Fruit fly (Drosophila melanogaster): ENCODE data around the gene Prtl99C.
A peak's percentile ranks its signal among the peaks of the same experiment; 100 is the strongest.

DNA sequence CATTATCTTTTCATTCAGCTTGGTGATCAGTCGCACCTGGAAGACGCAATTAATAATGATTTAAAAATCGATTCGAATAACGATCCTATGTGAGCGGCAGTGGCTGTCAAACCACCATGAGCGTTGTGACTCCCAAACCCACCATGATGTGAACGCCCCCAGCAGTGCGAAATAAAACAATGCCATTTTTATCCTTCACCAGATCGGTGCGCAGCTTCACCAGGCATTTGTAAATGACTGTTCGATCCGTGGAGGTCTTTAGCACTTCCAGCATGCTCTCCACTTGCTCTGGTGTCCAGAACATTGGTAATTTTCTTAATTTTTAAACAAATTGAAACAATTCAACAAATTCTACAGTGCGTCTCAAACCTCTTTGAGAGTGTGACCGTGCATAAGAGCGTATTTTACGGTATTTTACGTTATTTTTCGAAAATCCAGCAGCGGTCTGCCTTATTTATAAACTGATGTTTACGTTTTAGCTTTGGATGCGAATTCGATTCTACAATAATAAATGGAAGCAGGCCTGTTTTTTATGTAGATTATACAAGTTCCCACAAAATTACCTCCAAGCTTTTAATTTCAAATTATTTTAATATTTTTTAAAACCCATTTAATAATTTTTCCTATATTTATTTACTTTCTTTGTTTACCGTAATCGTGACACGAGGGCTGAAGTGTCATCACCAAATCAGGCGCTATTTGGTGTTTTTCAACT lies 36.6 kb upstream of the Prtl99C start, which contains the start of the genes Rnb and Drice:
- no peak for TF ChIP-seq D1 (tag; optimal IDR thresholded peaks at IDR 0.05)
- TF ChIP-seq Snoo (tag; optimal IDR thresholded peaks at IDR 0.05), result peak; percentile 3
- no peak for TF ChIP-seq Pif1A (GFP tag; optimal IDR thresholded peaks at IDR 0.05)
- no peak for TF ChIP-seq Pif1B (GFP tag; optimal IDR thresholded peaks at IDR 0.05)
- peak; percentile 98 for TF ChIP-seq EcR (GFP tag; optimal IDR thresholded peaks at IDR 0.05)
- no peak for TF ChIP-seq rn (GFP tag; IDR thresholded peaks at IDR 0.05)
- TF ChIP-seq CG15710 (tag; optimal IDR thresholded peaks at IDR 0.05), result peak; percentile 33
- TF ChIP-seq fd96Ca (GFP tag; IDR thresholded peaks at IDR 0.05), result peak; percentile 26; the same call in 1 of the 3 replicates
- TF ChIP-seq gl (tag; optimal IDR thresholded peaks at IDR 0.05), result no peak
- TF ChIP-seq CG8159 (tag; optimal IDR thresholded peaks at IDR 0.05), result peak; percentile 52
- no peak for TF ChIP-seq CG14655 (GFP tag; optimal IDR thresholded peaks at IDR 0.05)
- peak; percentile 9 for TF ChIP-seq CG17806 (tag; optimal IDR thresholded peaks at IDR 0.05)
- peak; percentile 20 for TF ChIP-seq CG34367 (tag; optimal IDR thresholded peaks at IDR 0.05)

All from whole organism, pupa.